Fruit fly (Drosophila melanogaster) whole organism, prepupa: ENCODE data around the gene CG18563.

ENCODE experiments used
- CG3032 ChIP-seq: fragments of 200-800 bp; optimal IDR thresholded peaks from 2 replicates; lab custom pipeline; 2019; ENCODE audit warnings: missing biosample characterization, mild to moderate bottlenecking, missing genetic modification characterization, moderate library complexity
- CG3919 ChIP-seq: fragments of 200-800 bp; sonication (Bioruptor generic); optimal IDR thresholded peaks from 3 replicates; lab custom pipeline; 2016; ENCODE audit warnings: missing biosample characterization, missing genetic modification characterization
- Gug ChIP-seq: fragments of 200-800 bp; sonication (Bioruptor generic); IDR thresholded peaks from 2 replicates; pipeline ENCODE4 v1.3.6; 2022; ENCODE audit warnings: missing biosample characterization, missing genetic modification characterization
- Hr39 ChIP-seq: fragments of 200-800 bp; sonication (Bioruptor generic); optimal IDR thresholded peaks from 2 replicates; lab custom pipeline; 2016; ENCODE audit warnings: missing biosample characterization, missing genetic modification characterization
- acj6 ChIP-seq: fragments of 200-800 bp; sonication (Bioruptor generic); optimal IDR thresholded peaks from 3 replicates; lab custom pipeline; 2016; ENCODE audit warnings: missing biosample characterization, missing genetic modification characterization
- eg ChIP-seq: fragments of 200-800 bp; sonication (Bioruptor generic); IDR thresholded peaks from 3 replicates; pipeline ENCODE4 v1.3.6; 2022; ENCODE audit warnings: missing biosample characterization, missing genetic modification characterization

- TF ChIP-seq eg (peak; percentile 67; the same call in 2 of the 3 replicates), Gug (GFP tag; lab: Robert Waterston, UW) (no peak), CG3032 (tag; lab: Kevin White, UChicago) (no peak), Hr39 (GFP tag; lab: Kevin White, UChicago) (peak; percentile 35), CG3919 (GFP tag; lab: Kevin White, UChicago) (peak; percentile 43), acj6 (GFP tag; lab: Kevin White, UChicago) (peak; percentile 36)
Measured at dm6 chr2L:17449608-17450504, 8.0 kb downstream of the CG18563 start, which contains the start of gene dl.
